Worm (Caenorhabditis elegans): ENCODE data around the gene F21D9.2.

DNA sequence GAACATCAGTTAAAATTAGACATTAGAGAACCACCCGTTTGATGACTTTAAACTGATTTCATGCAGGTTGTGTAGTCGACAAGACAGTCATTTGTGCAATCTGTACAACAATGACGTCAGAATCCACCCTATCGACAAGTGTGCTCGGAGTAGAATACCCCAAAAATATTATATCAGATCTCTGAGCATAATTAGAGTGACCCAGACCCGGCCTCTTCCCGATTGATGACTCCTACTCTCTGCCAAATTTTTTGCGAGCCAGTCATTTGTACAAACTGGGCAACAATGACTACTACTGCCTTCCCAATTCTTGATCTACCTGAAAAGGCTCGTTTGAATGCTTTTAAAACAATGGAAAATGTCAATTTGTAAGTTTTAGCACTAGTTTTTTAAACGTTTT lies 22.1 kb downstream of the F21D9.2 start, which contains the start of the genes fbxb-115 and fbxb-1:
- TF ChIP-seq ama-1 (optimal IDR thresholded peaks at IDR 0.05) (no peak), sea-1 (GFP tag; conservative IDR thresholded peaks at IDR 0.05) (no peak), flt-1 (GFP tag; IDR thresholded peaks at IDR 0.05) (no peak), tbx-11 (GFP tag; IDR thresholded peaks at IDR 0.05) (no peak), ceh-13 (GFP tag; optimal IDR thresholded peaks at IDR 0.05) (no peak), scrt-1 (GFP tag; IDR thresholded peaks at IDR 0.05) (no peak)

All from whole organism, early embryonic.